Fruit fly (Drosophila melanogaster): ENCODE data around the gene laf.

The laf gene

dm6 chr3R:4846787-4847186, 31.5 kb downstream of the laf start (continued):
- TF ChIP-seq CG10565 (GFP tag; optimal IDR thresholded peaks at IDR 0.05) (no peak), Jarid2 (GFP tag; optimal IDR thresholded peaks at IDR 0.05) (no peak), Lpt (GFP tag; optimal IDR thresholded peaks at IDR 0.05) (no peak), CG13123 (GFP tag; optimal IDR thresholded peaks at IDR 0.05) (no peak), CG9797 (GFP tag; optimal IDR thresholded peaks at IDR 0.05) (no peak), schlank (tag; optimal IDR thresholded peaks at IDR 0.05) (no peak), CG3281 (GFP tag; optimal IDR thresholded peaks at IDR 0.05) (no peak), tup (GFP tag; optimal IDR thresholded peaks at IDR 0.05) (no peak), lola (GFP tag; optimal IDR thresholded peaks at IDR 0.05) (peak in 1 of 3 experiments; percentile 81), pfk (GFP tag; optimal IDR thresholded peaks at IDR 0.05) (no peak), CG13287 (GFP tag; IDR thresholded peaks at IDR 0.05; ENCODE audit: partially characterized antibody) (no peak), CG3726 (GFP tag; IDR thresholded peaks at IDR 0.05) (no peak), Poxn (GFP tag; IDR thresholded peaks at IDR 0.05) (no peak), Xbp1 (GFP tag; optimal IDR thresholded peaks at IDR 0.05) (peak; percentile 29), tin (GFP tag; optimal IDR thresholded peaks at IDR 0.05) (peak; percentile 33), CG2129 (GFP tag; IDR thresholded peaks at IDR 0.05; ENCODE audit: partially characterized antibody) (no peak), sisA (GFP tag; IDR thresholded peaks at IDR 0.05) (peak; percentile 50; the same call in 1 of the 2 replicates), Sry-β (GFP tag; optimal IDR thresholded peaks at IDR 0.05) (no peak), CG4820 (GFP tag; optimal IDR thresholded peaks at IDR 0.05) (peak; percentile 7), croc (GFP tag; conservative IDR thresholded peaks at IDR 0.05) (peak; percentile 48; the same call in 1 of the 3 replicates), CG18262 (tag; optimal IDR thresholded peaks at IDR 0.05) (peak; percentile 75), CG9876 (GFP tag; optimal IDR thresholded peaks at IDR 0.05) (no peak), bowl (GFP tag; IDR thresholded peaks at IDR 0.05) (no peak), tll (GFP tag; optimal IDR thresholded peaks at IDR 0.05) (no peak), CG12071 (GFP tag; optimal IDR thresholded peaks at IDR 0.05) (no peak), nerfin-2 (GFP tag; IDR thresholded peaks at IDR 0.05; ENCODE audit: partially characterized antibody) (no peak), danr (GFP tag; IDR thresholded peaks at IDR 0.05) (no peak), NFAT (GFP tag; IDR thresholded peaks at IDR 0.05) (no peak), CG6683 (GFP tag; optimal IDR thresholded peaks at IDR 0.05) (no peak), gcm (GFP tag; optimal IDR thresholded peaks at IDR 0.05) (peak; percentile 37), Deaf1 (tag; optimal IDR thresholded peaks at IDR 0.05) (no peak), gem (tag; optimal IDR thresholded peaks at IDR 0.05) (no peak), pb (GFP tag; optimal IDR thresholded peaks at IDR 0.05) (no peak), zfh1 (GFP tag; IDR thresholded peaks at IDR 0.05) (peak; percentile 60; the same call in 2 of the 3 replicates), Lim3 (GFP tag; IDR thresholded peaks at IDR 0.05) (no peak), scrt (GFP tag; optimal IDR thresholded peaks at IDR 0.05) (no peak), CG1647 (GFP tag; optimal IDR thresholded peaks at IDR 0.05) (peak; percentile 1), Elba2 (GFP tag; optimal IDR thresholded peaks at IDR 0.05) (no peak), Vsx1 (GFP tag; optimal IDR thresholded peaks at IDR 0.05) (peak; percentile 60), CG10147 (GFP tag; optimal IDR thresholded peaks at IDR 0.05) (no peak), psq (GFP tag; optimal IDR thresholded peaks at IDR 0.05) (no peak), CG10431 (GFP tag; optimal IDR thresholded peaks at IDR 0.05) (no peak), CG30403 (GFP tag; optimal IDR thresholded peaks at IDR 0.05) (peak; percentile 39), CG6272 (GFP tag; IDR thresholded peaks at IDR 0.05) (0 out of 2 replicates have a peak, but pooled peaks have one; percentile 26), hth (optimal IDR thresholded peaks at IDR 0.05) (no peak), Ravus (GFP tag; IDR thresholded peaks at IDR 0.05) (no peak), CG16813 (GFP tag; IDR thresholded peaks at IDR 0.05; ENCODE audit: partially characterized antibody) (no peak), Dek (tag; optimal IDR thresholded peaks at IDR 0.05) (no peak), her (GFP tag; optimal IDR thresholded peaks at IDR 0.05) (no peak), CG43689 (GFP tag; IDR thresholded peaks at IDR 0.05) (no peak), CG10979 (tag; optimal IDR thresholded peaks at IDR 0.05) (peak; percentile 79)

Measured in whole organism, embryonic.